Fruit fly (Drosophila melanogaster): ENCODE data around the gene CG4199.

Gene CG4199

dm6 chrX:2069787-2070707 lies 3.2 kb downstream of the CG4199 start:
- TF ChIP-seq psq (optimal IDR thresholded peaks at IDR 0.05) (no peak), h (optimal IDR thresholded peaks at IDR 0.05) (no peak), Sin3A (optimal IDR thresholded peaks at IDR 0.05) (no peak), ttk (optimal IDR thresholded peaks at IDR 0.05) (no peak), insv (optimal IDR thresholded peaks at IDR 0.05) (no peak), Myc (optimal IDR thresholded peaks at IDR 0.05) (no peak)

- TF ChIP-seq Sin3A (optimal IDR thresholded peaks at IDR 0.05): no peak
- TF ChIP-seq insv (optimal IDR thresholded peaks at IDR 0.05): no peak
- TF ChIP-seq ttk (optimal IDR thresholded peaks at IDR 0.05): no peak
- TF ChIP-seq psq (optimal IDR thresholded peaks at IDR 0.05): no peak
- TF ChIP-seq h (optimal IDR thresholded peaks at IDR 0.05): no peak
- TF ChIP-seq Myc (optimal IDR thresholded peaks at IDR 0.05): no peak
These were observed 5.0 kb downstream of the CG4199 start, which contains the start of gene CG4194 for dm6 chrX:2068292-2068691. CG4194 (plus strand) TSS chrX:2068592.

- no peak for TF ChIP-seq insv (optimal IDR thresholded peaks at IDR 0.05)
- TF ChIP-seq Sin3A (optimal IDR thresholded peaks at IDR 0.05): no peak
- no peak for TF ChIP-seq ttk (optimal IDR thresholded peaks at IDR 0.05)
- TF ChIP-seq psq (optimal IDR thresholded peaks at IDR 0.05): no peak
- no peak for TF ChIP-seq Myc (optimal IDR thresholded peaks at IDR 0.05)
- TF ChIP-seq h (optimal IDR thresholded peaks at IDR 0.05): no peak
These were observed 7.0 kb downstream of the CG4199 start, which contains the start of gene CG14054 for dm6 chrX:2066259-2066658. CG14054 (minus strand) TSS chrX:2066359.

- TF ChIP-seq h (optimal IDR thresholded peaks at IDR 0.05) (no peak), ttk (optimal IDR thresholded peaks at IDR 0.05) (no peak), Myc (optimal IDR thresholded peaks at IDR 0.05) (no peak), Sin3A (optimal IDR thresholded peaks at IDR 0.05) (no peak), insv (optimal IDR thresholded peaks at IDR 0.05) (no peak), psq (optimal IDR thresholded peaks at IDR 0.05) (no peak)
These were observed 8.2 kb downstream of the CG4199 start, which contains the start of gene CG4281 for dm6 chrX:2065073-2065472. CG4281 (minus strand) TSS chrX:2065142.

DNA sequence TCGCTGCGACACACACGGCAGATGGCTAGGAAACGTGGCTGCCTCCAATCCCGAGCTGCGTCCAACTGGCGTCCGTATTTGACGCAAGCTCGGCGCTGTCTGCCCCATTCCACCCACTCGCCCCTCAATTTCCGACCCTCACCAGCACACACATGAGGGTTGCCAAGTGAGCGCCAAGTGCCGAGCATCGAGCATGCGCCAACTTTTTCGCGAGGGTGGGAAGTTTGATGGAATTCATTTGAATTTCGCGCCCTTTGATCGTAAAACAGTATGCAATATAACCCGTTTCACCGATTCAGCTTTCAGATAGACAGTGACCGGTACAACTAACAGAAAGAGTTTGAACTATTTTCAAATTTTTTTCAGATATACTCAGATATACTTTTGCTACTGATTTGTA lies 11.4 kb downstream of the CG4199 start, which contains the start of gene Sik2:
Sik2 (minus strand) TSS at position 67 of the 400 bp plus-strand sequence.
- TF ChIP-seq psq (optimal IDR thresholded peaks at IDR 0.05) (no peak), Myc (optimal IDR thresholded peaks at IDR 0.05) (no peak), h (optimal IDR thresholded peaks at IDR 0.05) (no peak), Sin3A (optimal IDR thresholded peaks at IDR 0.05) (no peak), insv (optimal IDR thresholded peaks at IDR 0.05) (no peak), ttk (optimal IDR thresholded peaks at IDR 0.05) (no peak)

- TF ChIP-seq psq (optimal IDR thresholded peaks at IDR 0.05) (no peak), insv (optimal IDR thresholded peaks at IDR 0.05) (no peak), Sin3A (optimal IDR thresholded peaks at IDR 0.05) (no peak), ttk (optimal IDR thresholded peaks at IDR 0.05) (no peak), h (optimal IDR thresholded peaks at IDR 0.05) (no peak), Myc (optimal IDR thresholded peaks at IDR 0.05) (no peak)
These were observed 12.2 kb downstream of the CG4199 start for dm6 chrX:2061119-2061518.

DNA sequence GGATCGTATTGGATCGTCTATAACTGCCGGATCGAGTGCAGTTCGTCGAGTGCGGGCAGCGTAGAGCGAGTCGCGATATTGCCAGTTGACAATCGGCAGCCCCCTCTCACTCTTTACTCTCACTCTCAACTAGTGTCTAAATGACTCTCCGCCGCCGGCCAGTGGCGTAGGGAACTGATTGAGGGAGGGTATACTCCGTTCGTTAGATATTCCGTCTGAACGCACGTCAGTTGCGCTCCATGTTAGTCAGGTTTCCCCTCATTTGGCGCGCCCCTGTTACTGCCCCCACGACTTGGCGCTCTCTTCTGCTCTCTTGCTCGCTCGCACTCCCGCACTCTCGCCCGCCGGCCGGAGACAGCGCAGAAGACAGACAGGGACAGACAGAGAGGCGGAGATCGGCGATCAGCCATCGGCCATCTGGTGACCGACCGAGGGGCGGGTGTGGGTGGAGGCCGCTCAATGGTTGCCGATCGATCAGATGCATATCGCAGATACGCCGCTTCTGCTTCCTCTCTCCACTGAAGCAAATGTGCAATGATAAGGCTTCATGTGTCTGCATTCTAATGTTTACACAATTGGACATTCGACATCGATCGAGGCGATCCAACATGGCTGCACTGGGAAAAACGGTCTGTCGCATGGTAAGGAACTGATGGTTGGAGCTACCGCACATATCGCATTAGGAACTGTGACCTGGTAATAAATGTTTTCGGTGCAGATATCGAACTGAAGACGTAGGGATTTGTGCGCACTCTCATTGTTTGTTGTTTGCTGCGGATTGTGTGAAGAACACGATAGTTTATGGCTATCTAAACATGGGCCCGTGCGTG lies 23.0 kb downstream of the CG4199 start, which contains the start of gene moody:
moody (minus strand) TSS at position 51 of the 830 bp plus-strand sequence.
- TF ChIP-seq ttk (optimal IDR thresholded peaks at IDR 0.05): no peak
- TF ChIP-seq Myc (optimal IDR thresholded peaks at IDR 0.05): no peak
- no peak for TF ChIP-seq insv (optimal IDR thresholded peaks at IDR 0.05)
- TF ChIP-seq h (optimal IDR thresholded peaks at IDR 0.05): no peak
- TF ChIP-seq psq (optimal IDR thresholded peaks at IDR 0.05): no peak
- no peak for TF ChIP-seq Sin3A (optimal IDR thresholded peaks at IDR 0.05)

DNA sequence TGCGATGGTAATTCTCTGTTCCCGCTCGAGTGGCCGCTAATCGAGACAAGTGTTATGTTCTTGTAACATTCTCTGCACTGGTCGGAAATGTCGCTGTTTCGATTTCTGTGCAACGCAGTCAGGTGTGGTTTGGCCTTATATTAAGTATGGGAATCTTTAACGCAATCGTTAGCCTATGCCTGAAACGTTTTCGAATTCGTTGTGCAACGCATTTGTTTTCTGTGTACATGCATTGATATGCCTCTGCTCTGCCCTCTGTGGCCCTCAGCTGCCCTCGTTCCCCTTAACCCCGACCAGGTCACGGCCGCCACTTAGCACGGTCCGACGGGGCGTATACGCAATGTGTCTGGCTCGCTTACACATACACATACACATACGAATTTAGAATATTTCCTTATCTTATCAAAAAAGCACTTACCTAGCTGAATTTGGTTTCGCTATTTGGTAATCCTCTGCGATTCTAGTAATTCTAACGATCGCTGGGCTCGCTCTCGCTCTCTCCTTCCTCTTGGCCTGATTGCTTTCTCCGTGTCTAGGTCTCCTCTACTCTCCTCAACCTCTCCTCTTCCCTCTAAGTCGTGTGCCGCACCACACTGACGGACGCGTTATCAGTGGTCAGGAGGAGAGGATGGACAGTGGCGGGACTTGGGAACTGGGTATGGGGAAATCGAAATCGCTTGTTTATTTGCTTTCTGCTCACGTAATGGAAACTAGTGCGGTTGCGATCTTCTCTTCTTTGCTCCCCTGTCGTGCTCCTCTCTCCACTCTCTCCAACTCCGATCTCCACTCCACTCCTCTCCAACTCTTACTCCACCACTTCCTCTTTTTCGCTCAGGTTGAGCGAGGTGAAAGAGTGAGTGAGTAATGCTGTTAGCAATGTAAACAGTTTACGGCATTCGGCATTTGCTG lies 24.3 kb downstream of the CG4199 start:
- no peak for TF ChIP-seq h (optimal IDR thresholded peaks at IDR 0.05)
- no peak for TF ChIP-seq insv (optimal IDR thresholded peaks at IDR 0.05)
- TF ChIP-seq psq (optimal IDR thresholded peaks at IDR 0.05): no peak
- TF ChIP-seq Myc (optimal IDR thresholded peaks at IDR 0.05): no peak
- no peak for TF ChIP-seq Sin3A (optimal IDR thresholded peaks at IDR 0.05)
- no peak for TF ChIP-seq ttk (optimal IDR thresholded peaks at IDR 0.05)

DNA sequence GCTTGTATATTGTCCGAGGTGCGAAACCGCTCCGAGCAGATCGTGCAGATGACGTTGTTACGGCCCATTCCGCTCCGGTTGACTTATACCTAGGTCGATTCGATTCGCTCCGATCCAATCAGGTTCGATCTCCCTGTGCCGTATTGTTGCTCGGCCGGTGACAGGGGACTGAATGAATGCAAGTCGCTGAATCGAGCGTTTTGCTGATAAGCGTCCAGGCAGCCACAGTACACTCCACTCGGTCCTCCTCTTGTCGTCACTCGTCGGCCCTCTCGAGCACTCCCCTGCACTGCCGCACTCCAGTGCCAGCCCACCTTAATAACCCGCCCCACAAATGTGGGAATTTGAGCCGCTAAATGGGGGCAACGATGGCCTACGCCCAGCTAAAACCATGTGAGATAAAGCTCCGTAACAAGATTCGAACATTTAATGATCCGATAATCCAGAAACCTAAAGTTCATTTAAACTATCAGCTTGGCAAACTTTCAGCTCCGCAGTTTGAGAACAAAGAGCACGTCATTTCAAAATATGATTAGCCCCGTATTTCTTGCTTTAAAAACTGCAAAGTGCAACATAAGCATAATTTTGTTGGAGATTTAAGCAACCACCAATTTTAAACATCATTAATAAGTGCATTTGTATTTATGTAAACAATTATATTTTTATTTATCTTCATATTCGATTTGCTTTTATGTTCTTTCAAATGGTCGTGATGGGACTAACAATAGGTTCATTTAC lies 29.5 kb downstream of the CG4199 start, which contains the start of gene CG4325:
CG4325 (minus strand) TSS at position 159 of the 738 bp plus-strand sequence.
- TF ChIP-seq insv (optimal IDR thresholded peaks at IDR 0.05) (no peak), Myc (optimal IDR thresholded peaks at IDR 0.05) (no peak), Sin3A (optimal IDR thresholded peaks at IDR 0.05) (no peak), h (optimal IDR thresholded peaks at IDR 0.05) (no peak), ttk (optimal IDR thresholded peaks at IDR 0.05) (no peak), psq (optimal IDR thresholded peaks at IDR 0.05) (no peak)

Measured in Kc167 (cell line).